Fruit fly (Drosophila melanogaster): ENCODE measurements around the gene CG31131.

Gene CG31131

DNA sequence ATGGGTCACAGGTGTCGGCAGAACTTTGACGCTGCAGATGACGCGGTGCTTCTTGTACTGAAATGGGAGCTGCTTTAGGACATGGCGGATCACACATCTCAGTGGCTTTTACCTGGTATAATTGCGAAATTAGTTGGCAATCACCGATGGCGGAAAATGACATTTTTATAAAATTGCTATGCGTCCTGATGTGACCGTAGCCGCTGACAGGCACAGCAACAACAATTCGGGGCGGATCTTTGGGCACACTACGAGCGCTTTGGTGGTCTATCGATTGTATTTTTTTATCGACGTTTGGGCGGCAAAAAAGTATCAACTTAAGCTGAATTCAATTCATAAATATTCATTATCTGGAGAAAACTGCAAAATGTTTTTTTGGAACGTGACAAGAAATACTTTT lies 9.1 kb downstream of the CG31131 start, which contains the start of gene CG4951:
Gene CG4951 (minus strand): TSS at position 223 of the 400 bp plus-strand sequence.
- TF ChIP-seq ttk (optimal IDR thresholded peaks at IDR 0.05) (no peak), insv (optimal IDR thresholded peaks at IDR 0.05) (no peak), Myc (optimal IDR thresholded peaks at IDR 0.05) (no peak), Sin3A (optimal IDR thresholded peaks at IDR 0.05) (no peak), psq (optimal IDR thresholded peaks at IDR 0.05) (no peak), h (optimal IDR thresholded peaks at IDR 0.05) (no peak)

DNA sequence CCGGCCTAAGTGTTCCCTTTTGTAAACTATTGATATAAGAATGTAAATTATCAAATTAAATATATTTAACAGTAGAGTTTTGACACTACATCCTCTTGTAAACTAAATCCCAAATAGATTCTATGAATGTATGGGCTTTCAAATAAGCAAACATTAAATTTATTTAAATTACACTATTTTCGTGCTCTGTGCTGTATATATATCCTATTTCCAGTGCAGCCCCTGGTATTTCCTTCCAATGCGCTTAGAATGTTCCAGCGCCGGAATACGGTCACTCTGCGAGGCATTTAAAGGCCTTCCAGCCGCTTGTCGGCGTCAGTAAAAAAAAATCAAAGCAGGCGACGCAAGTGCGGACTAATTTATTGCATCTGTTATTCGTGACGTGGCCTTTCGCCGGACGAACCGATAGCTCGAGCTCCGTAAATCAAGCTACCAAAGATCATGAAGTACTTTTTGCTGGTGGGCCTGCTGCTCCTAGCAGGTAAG lies 14.6 kb downstream of the CG31131 start, which contains the start of gene Gp93:
Gene Gp93 (plus strand): TSS at position 291 of the 486 bp plus-strand sequence.
- TF ChIP-seq insv (optimal IDR thresholded peaks at IDR 0.05) (no peak), Myc (optimal IDR thresholded peaks at IDR 0.05) (no peak), Sin3A (optimal IDR thresholded peaks at IDR 0.05) (no peak), h (optimal IDR thresholded peaks at IDR 0.05) (no peak), ttk (optimal IDR thresholded peaks at IDR 0.05) (no peak), psq (optimal IDR thresholded peaks at IDR 0.05) (no peak)

dm6 chr3R:27947682-27948245 lies 15.3 kb downstream of the CG31131 start, which contains the start of gene mfrn:
mfrn (minus strand) TSS chr3R:27948021.
- TF ChIP-seq Myc (optimal IDR thresholded peaks at IDR 0.05) (no peak), psq (optimal IDR thresholded peaks at IDR 0.05) (no peak), h (optimal IDR thresholded peaks at IDR 0.05) (no peak), Sin3A (optimal IDR thresholded peaks at IDR 0.05) (no peak), insv (optimal IDR thresholded peaks at IDR 0.05) (no peak), ttk (optimal IDR thresholded peaks at IDR 0.05) (no peak)

- no peak for TF ChIP-seq h (optimal IDR thresholded peaks at IDR 0.05)
- TF ChIP-seq Sin3A (optimal IDR thresholded peaks at IDR 0.05) = no peak
- TF ChIP-seq Myc (optimal IDR thresholded peaks at IDR 0.05) = no peak
- TF ChIP-seq ttk (optimal IDR thresholded peaks at IDR 0.05) = no peak
- no peak for TF ChIP-seq psq (optimal IDR thresholded peaks at IDR 0.05)
- no peak for TF ChIP-seq insv (optimal IDR thresholded peaks at IDR 0.05)
Measured at dm6 chr3R:27946555-27947204, 16.3 kb downstream of the CG31131 start.

- TF ChIP-seq psq (optimal IDR thresholded peaks at IDR 0.05) (no peak), h (optimal IDR thresholded peaks at IDR 0.05) (no peak), insv (optimal IDR thresholded peaks at IDR 0.05) (no peak), ttk (optimal IDR thresholded peaks at IDR 0.05) (no peak), Myc (optimal IDR thresholded peaks at IDR 0.05) (no peak), Sin3A (optimal IDR thresholded peaks at IDR 0.05) (no peak)
Measured at dm6 chr3R:27945398-27945797, 17.6 kb downstream of the CG31131 start.

DNA sequence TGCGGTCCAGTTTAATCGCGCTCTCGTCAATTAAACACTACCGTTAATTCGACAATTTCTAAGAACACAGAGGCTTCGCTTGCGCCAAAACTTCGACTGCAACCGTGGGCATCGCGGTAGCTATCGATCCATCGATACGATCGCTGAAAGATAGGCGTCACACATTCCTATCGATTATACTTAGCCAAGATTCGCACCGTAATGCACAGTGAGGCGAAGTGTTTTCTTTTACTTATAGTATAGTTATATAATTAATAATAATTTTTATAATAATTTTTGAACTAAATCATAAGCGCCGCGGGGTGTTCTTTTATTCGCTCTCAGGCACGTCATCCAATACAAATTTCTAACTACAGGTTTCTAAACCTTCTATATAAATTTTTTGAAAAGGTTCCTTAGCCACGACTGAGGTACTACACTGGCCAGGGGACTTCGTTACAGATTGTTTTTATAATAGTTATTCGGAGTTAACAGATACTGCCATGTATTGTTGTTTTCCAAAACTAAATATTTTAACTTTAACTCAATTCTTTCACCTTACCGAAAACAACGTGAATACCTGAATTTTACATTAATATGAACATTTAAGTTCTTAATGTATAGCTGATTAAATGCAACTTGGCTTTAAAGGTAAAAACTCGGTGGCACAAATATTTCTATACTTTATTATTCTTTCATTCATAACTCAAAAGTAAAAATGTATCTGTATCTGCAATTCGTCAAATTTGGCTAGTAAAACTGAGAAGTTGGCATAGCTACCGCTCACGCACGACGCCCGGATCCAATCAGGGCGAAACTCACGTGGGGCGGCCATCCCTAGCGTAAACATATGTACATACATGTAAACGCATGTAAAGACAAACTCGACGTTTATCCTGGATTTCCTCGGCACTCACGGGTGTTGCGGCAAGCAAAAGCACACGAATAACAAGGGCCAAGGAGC lies 25.0 kb downstream of the CG31131 start, which contains the start of the genes NSD and BOD1:
Gene NSD (minus strand): TSS at position 102 of the 943 bp plus-strand sequence.
Gene BOD1 (plus strand): TSS at position 494 of the 943 bp plus-strand sequence.
- TF ChIP-seq insv (optimal IDR thresholded peaks at IDR 0.05) (no peak), Sin3A (optimal IDR thresholded peaks at IDR 0.05) (no peak), psq (optimal IDR thresholded peaks at IDR 0.05) (no peak), ttk (optimal IDR thresholded peaks at IDR 0.05) (no peak), h (optimal IDR thresholded peaks at IDR 0.05) (no peak), Myc (optimal IDR thresholded peaks at IDR 0.05) (no peak)

- TF ChIP-seq psq (optimal IDR thresholded peaks at IDR 0.05) (no peak), insv (optimal IDR thresholded peaks at IDR 0.05) (no peak), Myc (optimal IDR thresholded peaks at IDR 0.05) (no peak), h (optimal IDR thresholded peaks at IDR 0.05) (no peak), ttk (optimal IDR thresholded peaks at IDR 0.05) (no peak), Sin3A (optimal IDR thresholded peaks at IDR 0.05) (no peak)
Measured at dm6 chr3R:27931461-27931860, 31.6 kb downstream of the CG31131 start.

DNA sequence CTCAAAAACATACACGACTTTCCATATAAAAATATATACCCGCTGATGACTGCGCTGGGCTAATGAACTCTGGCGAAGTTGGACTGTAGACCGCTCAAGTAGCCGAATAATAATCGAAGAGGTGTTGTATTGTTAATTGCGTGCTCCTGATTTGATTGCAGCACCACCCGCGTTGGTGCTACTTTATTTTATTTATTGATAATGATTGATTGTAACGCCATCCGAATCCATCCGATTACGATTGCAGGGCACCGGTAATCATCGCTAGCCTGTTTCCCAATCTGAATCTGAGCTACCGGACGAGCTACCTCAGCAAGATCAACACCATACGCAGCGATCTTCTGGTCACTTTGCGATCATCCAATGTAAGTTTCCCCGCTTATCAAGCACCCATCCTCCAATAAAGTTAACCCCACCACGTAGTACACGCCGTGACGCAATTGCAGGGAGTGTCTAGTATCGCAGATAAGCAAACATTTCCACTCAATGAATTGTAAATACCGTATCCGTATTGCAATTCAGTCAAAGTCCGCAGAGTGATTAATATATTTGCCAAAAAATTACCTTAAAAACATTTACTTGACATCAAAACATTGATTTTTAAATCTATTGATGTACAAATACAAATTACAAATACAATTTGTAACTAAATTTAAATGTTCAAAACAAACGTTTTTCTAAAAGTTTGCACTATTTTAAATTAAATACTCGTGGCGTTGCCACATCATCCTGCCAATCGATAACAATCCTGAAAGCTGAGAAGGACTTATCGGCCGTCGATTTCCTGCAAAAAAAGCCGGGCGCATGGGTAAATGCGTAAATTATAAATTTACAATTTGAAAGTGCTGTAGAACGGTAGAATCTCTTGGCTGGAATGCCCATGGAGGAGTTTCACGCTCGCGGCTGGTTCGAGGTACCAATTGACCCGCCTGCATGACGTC lies 33.8 kb downstream of the CG31131 start:
- TF ChIP-seq Sin3A (optimal IDR thresholded peaks at IDR 0.05) (no peak), psq (optimal IDR thresholded peaks at IDR 0.05) (no peak), insv (optimal IDR thresholded peaks at IDR 0.05) (no peak), ttk (optimal IDR thresholded peaks at IDR 0.05) (no peak), h (optimal IDR thresholded peaks at IDR 0.05) (no peak), Myc (optimal IDR thresholded peaks at IDR 0.05) (no peak)

dm6 chr3R:27928140-27928539 lies 34.9 kb downstream of the CG31131 start, which contains the start of gene nenya:
nenya (minus strand) TSS chr3R:27928174.
- TF ChIP-seq insv (optimal IDR thresholded peaks at IDR 0.05) (no peak), Myc (optimal IDR thresholded peaks at IDR 0.05) (no peak), ttk (optimal IDR thresholded peaks at IDR 0.05) (no peak), psq (optimal IDR thresholded peaks at IDR 0.05) (no peak), Sin3A (optimal IDR thresholded peaks at IDR 0.05) (no peak), h (optimal IDR thresholded peaks at IDR 0.05) (no peak)

DNA sequence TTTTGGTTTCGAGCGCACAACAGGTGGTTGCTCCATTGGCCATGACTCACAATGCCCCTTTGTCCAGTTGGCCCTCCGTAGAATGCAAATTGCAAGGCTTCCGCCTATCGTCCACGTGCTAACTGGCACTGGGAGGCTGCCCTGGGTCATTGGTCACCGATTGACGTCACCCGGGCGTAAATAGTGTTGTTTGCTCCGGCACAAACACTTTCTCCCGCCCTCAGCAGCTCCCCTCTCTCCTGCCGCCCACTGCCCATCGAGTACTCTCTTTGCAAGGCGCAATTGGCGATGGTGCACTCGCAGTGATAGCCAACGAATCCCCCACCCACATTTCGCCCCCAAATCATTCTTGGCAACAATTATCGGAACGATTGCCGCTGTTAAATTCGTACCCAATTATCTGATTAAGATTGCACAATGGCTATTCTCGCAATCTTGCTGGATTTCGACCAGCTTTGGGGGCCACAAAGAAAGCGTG lies 36.2 kb downstream of the CG31131 start:
- no peak for TF ChIP-seq insv (optimal IDR thresholded peaks at IDR 0.05)
- no peak for TF ChIP-seq Myc (optimal IDR thresholded peaks at IDR 0.05)
- TF ChIP-seq Sin3A (optimal IDR thresholded peaks at IDR 0.05) = no peak
- TF ChIP-seq psq (optimal IDR thresholded peaks at IDR 0.05) = no peak
- no peak for TF ChIP-seq h (optimal IDR thresholded peaks at IDR 0.05)
- no peak for TF ChIP-seq ttk (optimal IDR thresholded peaks at IDR 0.05)
